Worm (Caenorhabditis elegans): Measurements from ENCODE around the gene Y55B1AR.2.

ce11 chrIII:640198-640803 is 41.7 kb upstream of the Y55B1AR.2 start, which contains the start of the genes tag-266 and tag-267:
- no peak for TF ChIP-seq ztf-11 (tag; optimal IDR thresholded peaks at IDR 0.05)
- TF ChIP-seq unc-62 (GFP tag; optimal IDR thresholded peaks at IDR 0.05) = no peak
- TF ChIP-seq elt-3 (tag; optimal IDR thresholded peaks at IDR 0.05) = no peak
- TF ChIP-seq blmp-1 (tag; optimal IDR thresholded peaks at IDR 0.05) = no peak
- TF ChIP-seq unc-39 (tag; optimal IDR thresholded peaks at IDR 0.05) = no peak
- TF ChIP-seq nhr-28 (tag; optimal IDR thresholded peaks at IDR 0.05) = no peak
- no peak for TF ChIP-seq nhr-76 (tag; optimal IDR thresholded peaks at IDR 0.05)
- TF ChIP-seq elt-1 (tag; optimal IDR thresholded peaks at IDR 0.05; ENCODE audit: borderline replicate concordance, insufficient read depth) = no peak
